Fruit fly (Drosophila melanogaster) whole organism, embryonic: Measurements from ENCODE around the gene COX5B.
A peak's percentile ranks its signal among the peaks of the same experiment; 100 is the strongest.

ENCODE experiments used
- ATbp ChIP-seq: fragments of 200-800 bp; sonication (Bioruptor generic); optimal IDR thresholded peaks from 2 replicates; lab custom pipeline; 2017; ENCODE audit warnings: missing biosample characterization, mild to moderate bottlenecking, missing genetic modification characterization, missing genetic modification reagents
- CG10543 ChIP-seq: fragments of 200-800 bp; sonication (Bioruptor generic); optimal IDR thresholded peaks from 3 replicates; lab custom pipeline; 2017; ENCODE audit warnings: missing biosample characterization, mild to moderate bottlenecking, missing genetic modification characterization, moderate library complexity
- CG10565 ChIP-seq: fragments of 200-800 bp; sonication (Bioruptor generic); optimal IDR thresholded peaks from 3 replicates; lab custom pipeline; 2016; ENCODE audit warnings: missing biosample characterization, mild to moderate bottlenecking, missing genetic modification characterization
- CG11723 ChIP-seq: fragments of 200-800 bp; sonication (Bioruptor generic); optimal IDR thresholded peaks from 2 replicates; lab custom pipeline; 2017; ENCODE audit warnings: missing biosample characterization, mild to moderate bottlenecking, missing genetic modification characterization
- CG12071 ChIP-seq: fragments of 200-800 bp; sonication (Bioruptor generic); optimal IDR thresholded peaks from 3 replicates; lab custom pipeline; 2018; ENCODE audit warnings: missing biosample characterization, mild to moderate bottlenecking, missing genetic modification characterization
- CG12744 ChIP-seq: fragments of 200-800 bp; sonication (Bioruptor generic); optimal IDR thresholded peaks from 2 replicates; lab custom pipeline; 2016; ENCODE audit warnings: missing biosample characterization, missing genetic modification characterization
- CG15011 ChIP-seq: fragments of 200-800 bp; sonication (Bioruptor generic); optimal IDR thresholded peaks from 3 replicates; lab custom pipeline; 2018; ENCODE audit warnings: missing biosample characterization, mild to moderate bottlenecking, missing genetic modification characterization
- CG17359 ChIP-seq: fragments of 200-800 bp; sonication (Bioruptor generic); optimal IDR thresholded peaks from 3 replicates; lab custom pipeline; 2018; ENCODE audit warnings: missing biosample characterization, mild to moderate bottlenecking, missing genetic modification characterization, moderate library complexity
- CG18599 ChIP-seq: fragments of 200-800 bp; sonication (Bioruptor generic); optimal IDR thresholded peaks from 3 replicates; lab custom pipeline; 2017; ENCODE audit warnings: missing biosample characterization, missing genetic modification characterization, mild to moderate bottlenecking, moderate library complexity, missing genetic modification reagents
- CG2129 ChIP-seq: fragments of 200-800 bp; sonication (Bioruptor generic); IDR thresholded peaks from 2 replicates; pipeline ENCODE4 v1.3.6; 2022; ENCODE audit warnings: missing biosample characterization, missing genetic modification characterization; ENCODE audit not compliant: partially characterized antibody
- CG30403 ChIP-seq: fragments of 200-800 bp; sonication (Bioruptor generic); optimal IDR thresholded peaks from 3 replicates; lab custom pipeline; 2016; ENCODE audit warnings: missing biosample characterization, missing genetic modification characterization
- CG3407 ChIP-seq: fragments of 200-800 bp; sonication (Bioruptor generic); optimal IDR thresholded peaks from 2 replicates; lab custom pipeline; 2018; ENCODE audit warnings: missing biosample characterization, mild to moderate bottlenecking, missing genetic modification characterization
- CG34224 ChIP-seq: fragments of 200-800 bp; sonication (Bioruptor generic); IDR thresholded peaks from 3 replicates; pipeline ENCODE4 v1.3.6; 2022; ENCODE audit warnings: missing biosample characterization, missing genetic modification characterization; ENCODE audit not compliant: partially characterized antibody
- CG43689 ChIP-seq: fragments of 200-800 bp; sonication (Bioruptor generic); IDR thresholded peaks from 2 replicates; pipeline ENCODE4 v1.3.6; 2022; ENCODE audit warnings: missing biosample characterization, missing genetic modification characterization
- CG4707 ChIP-seq: fragments of 200-800 bp; sonication (Bioruptor generic); optimal IDR thresholded peaks from 2 replicates; lab custom pipeline; 2018; ENCODE audit warnings: missing biosample characterization, mild to moderate bottlenecking, missing genetic modification characterization, moderate library complexity
- CG4730 ChIP-seq: fragments of 200-800 bp; sonication (Bioruptor generic); IDR thresholded peaks from 2 replicates; pipeline ENCODE4 v1.3.6; 2022; ENCODE audit warnings: missing biosample characterization, missing genetic modification characterization
- CG7372 ChIP-seq: fragments of 200-800 bp; sonication (Bioruptor generic); IDR thresholded peaks from 2 replicates; pipeline ENCODE4 v1.3.6; 2022; ENCODE audit warnings: missing biosample characterization, missing genetic modification characterization
- CG7963 ChIP-seq: fragments of 200-800 bp; sonication (Bioruptor generic); IDR thresholded peaks from 3 replicates; pipeline ENCODE4 v1.3.6; 2022; ENCODE audit warnings: missing biosample characterization, missing genetic modification characterization; ENCODE audit not compliant: partially characterized antibody
- CTCF ChIP-seq: fragments of 200-800 bp; sonication (Bioruptor generic); optimal IDR thresholded peaks from 2 replicates; lab custom pipeline; 2017; ENCODE audit warnings: missing biosample characterization, mild to moderate bottlenecking, missing genetic modification characterization, moderate library complexity
- D19A ChIP-seq: fragments of 200-800 bp; optimal IDR thresholded peaks from 3 replicates; lab custom pipeline; 2019; ENCODE audit warnings: missing biosample characterization, mild to moderate bottlenecking, missing genetic modification characterization, moderate library complexity
- H15 ChIP-seq: fragments of 200-800 bp; sonication (Bioruptor generic); IDR thresholded peaks from 3 replicates; pipeline ENCODE4 v1.3.6; 2022; ENCODE audit warnings: missing biosample characterization, missing genetic modification characterization
- HLH4C ChIP-seq: fragments of 200-800 bp; sonication (Bioruptor generic); IDR thresholded peaks from 3 replicates; pipeline ENCODE4 v1.3.6; 2022; ENCODE audit warnings: missing biosample characterization, missing genetic modification characterization; ENCODE audit not compliant: partially characterized antibody
- Hey ChIP-seq: fragments of 200-800 bp; sonication (Bioruptor generic); optimal IDR thresholded peaks from 3 replicates; lab custom pipeline; 2018; ENCODE audit warnings: missing biosample characterization, mild to moderate bottlenecking, missing genetic modification characterization
- Hr39 ChIP-seq: fragments of >200 bp; optimal IDR thresholded peaks from 2 replicates; lab custom pipeline; 2017
- Hr78 ChIP-seq, 2 experiments: fragments of 200-800 bp in 1 of 2; fragments of >200 bp in 1 of 2; sonication (Bioruptor generic) in 1 of 2; optimal IDR thresholded peaks; 2 replicates each; lab custom pipeline; 2017 to 2019; ENCODE audit warnings: missing biosample characterization in 2 of 2, missing genetic modification characterization in 2 of 2, mild to moderate bottlenecking in 1 of 2, moderate library complexity in 1 of 2
- Max ChIP-seq: fragments of 200-800 bp; sonication (Bioruptor generic); optimal IDR thresholded peaks from 2 replicates; lab custom pipeline; 2016; ENCODE audit warnings: missing biosample characterization, mild to moderate bottlenecking, missing genetic modification characterization
- Poxn ChIP-seq: fragments of 200-800 bp; sonication (Bioruptor generic); IDR thresholded peaks from 2 replicates; pipeline ENCODE4 v1.3.6; 2022; ENCODE audit warnings: missing biosample characterization, missing genetic modification characterization
- Ptx1 ChIP-seq: fragments of 200-800 bp; sonication (Bioruptor generic); IDR thresholded peaks from 2 replicates; pipeline ENCODE4 v1.3.6; 2022; ENCODE audit warnings: missing biosample characterization, missing genetic modification characterization
- Six4 ChIP-seq: fragments of 200-800 bp; sonication (Bioruptor generic); optimal IDR thresholded peaks from 2 replicates; lab custom pipeline; 2016; ENCODE audit warnings: missing biosample characterization, missing genetic modification characterization
- Sox100B ChIP-seq: fragments of 200-800 bp; sonication (Bioruptor generic); optimal IDR thresholded peaks from 3 replicates; lab custom pipeline; 2018; ENCODE audit warnings: missing biosample characterization, mild to moderate bottlenecking, missing genetic modification characterization
- Ssrp ChIP-seq: fragments of 200-800 bp; sonication (Bioruptor generic); optimal IDR thresholded peaks from 2 replicates; lab custom pipeline; 2018; ENCODE audit warnings: missing biosample characterization, mild to moderate bottlenecking, missing genetic modification characterization, moderate library complexity
- Trl ChIP-seq, 3 experiments: fragments of >200 bp in 2 of 3; fragments of 200-800 bp in 1 of 3; sonication (Bioruptor generic) in 1 of 3; optimal IDR thresholded peaks; 2 replicates in 1 of 3; 3 replicates in 2 of 3; lab custom pipeline; 2016 to 2017; ENCODE audit warnings: missing biosample characterization in 1 of 3, missing genetic modification characterization in 1 of 3
- Vsx1 ChIP-seq: fragments of 200-800 bp; sonication (Bioruptor generic); optimal IDR thresholded peaks from 2 replicates; lab custom pipeline; 2017; ENCODE audit warnings: missing biosample characterization, mild to moderate bottlenecking, missing genetic modification characterization, missing genetic modification reagents
- ap ChIP-seq: fragments of 200-800 bp; sonication (Bioruptor generic); IDR thresholded peaks from 2 replicates; pipeline ENCODE4 v1.3.6; 2022; ENCODE audit warnings: missing biosample characterization, missing genetic modification characterization
- chif ChIP-seq, 2 experiments: fragments of 200-800 bp; sonication (Bioruptor generic); optimal IDR thresholded peaks; 3 replicates each; lab custom pipeline; 2016; ENCODE audit warnings: missing biosample characterization in 2 of 2, missing genetic modification characterization in 2 of 2
- croc ChIP-seq: fragments of 200-800 bp; sonication (Bioruptor generic); conservative IDR thresholded peaks from 3 replicates; pipeline ENCODE4 v1.3.6; 2022; ENCODE audit warnings: missing biosample characterization, missing genetic modification characterization
- dimm ChIP-seq: fragments of 200-800 bp; sonication (Bioruptor generic); IDR thresholded peaks from 2 replicates; pipeline ENCODE4 v1.3.6; 2022; ENCODE audit warnings: missing biosample characterization, missing genetic modification characterization
- esg ChIP-seq: fragments of 200-800 bp; sonication (Bioruptor generic); conservative IDR thresholded peaks from 2 replicates; pipeline ENCODE4 v1.3.6; 2022; ENCODE audit warnings: missing biosample characterization, missing genetic modification characterization
- ftz-f1 ChIP-seq: fragments of 200-800 bp; sonication (Bioruptor generic); optimal IDR thresholded peaks from 2 replicates; lab custom pipeline; 2016; ENCODE audit warnings: missing biosample characterization, missing genetic modification characterization
- gce ChIP-seq: fragments of 200-800 bp; sonication (Bioruptor generic); IDR thresholded peaks from 3 replicates; pipeline ENCODE4 v1.3.6; 2022; ENCODE audit warnings: missing biosample characterization, missing genetic modification characterization
- gcm ChIP-seq: fragments of 200-800 bp; sonication (Bioruptor generic); optimal IDR thresholded peaks from 2 replicates; lab custom pipeline; 2019; ENCODE audit warnings: missing biosample characterization, mild to moderate bottlenecking, missing genetic modification characterization, moderate library complexity
- lola ChIP-seq, 3 experiments: fragments of >200 bp in 2 of 3; fragments of 200-800 bp in 1 of 3; sonication (Bioruptor generic) in 1 of 3; optimal IDR thresholded peaks; 2 replicates each; lab custom pipeline; 2017 to 2019; ENCODE audit warnings: missing biosample characterization in 3 of 3, missing genetic modification characterization in 3 of 3, mild to moderate bottlenecking in 1 of 3, moderate library complexity in 1 of 3
- pita ChIP-seq: fragments of 200-800 bp; sonication (Bioruptor generic); optimal IDR thresholded peaks from 2 replicates; lab custom pipeline; 2017; ENCODE audit warnings: missing biosample characterization, mild to moderate bottlenecking, missing genetic modification characterization
- ro ChIP-seq: fragments of 200-800 bp; sonication (Bioruptor generic); IDR thresholded peaks from 2 replicates; pipeline ENCODE4 v1.3.6; 2022; ENCODE audit warnings: missing biosample characterization, missing genetic modification characterization
- sim ChIP-seq: fragments of 200-800 bp; sonication (Bioruptor generic); IDR thresholded peaks from 2 replicates; pipeline ENCODE4 v1.3.6; 2022; ENCODE audit warnings: missing biosample characterization, missing genetic modification characterization
- sug ChIP-seq: fragments of 200-800 bp; optimal IDR thresholded peaks from 2 replicates; lab custom pipeline; 2019; ENCODE audit warnings: missing biosample characterization, mild to moderate bottlenecking, missing genetic modification characterization, moderate library complexity
- tap ChIP-seq: fragments of 200-800 bp; optimal IDR thresholded peaks from 3 replicates; lab custom pipeline; 2019; ENCODE audit warnings: missing biosample characterization, mild to moderate bottlenecking, missing genetic modification characterization, moderate library complexity
- zfh2 ChIP-seq: fragments of 200-800 bp; sonication (Bioruptor generic); optimal IDR thresholded peaks from 2 replicates; lab custom pipeline; 2016; ENCODE audit warnings: missing biosample characterization, missing genetic modification characterization

The COX5B gene

dm6 chr2L:6561463-6562357, 4.1 kb downstream of the COX5B start, which contains the start of the genes Trmt6 and Ent2 (continued):
- TF ChIP-seq lola (GFP tag; optimal IDR thresholded peaks at IDR 0.05; lab: Kevin White, UChicago): peak in 1 of 3 experiments; percentile 87
- TF ChIP-seq CG12071 (GFP tag; lab: Kevin White, UChicago): peak; percentile 96
- peak; percentile 75 for TF ChIP-seq gcm (GFP tag; lab: Kevin White, UChicago)
- TF ChIP-seq tap: peak; percentile 89
- TF ChIP-seq CG43689 (GFP tag; lab: Robert Waterston, UW): peak; percentile 89
- peak; percentile 84 for TF ChIP-seq Vsx1 (GFP tag; lab: Kevin White, UChicago)
- TF ChIP-seq dimm (GFP tag; lab: Robert Waterston, UW): peak; percentile 91
- peak; percentile 95 for TF ChIP-seq CG10543 (GFP tag; lab: Kevin White, UChicago)
- TF ChIP-seq CG4707 (GFP tag; lab: Kevin White, UChicago): peak; percentile 73
- TF ChIP-seq CG2129 (GFP tag; lab: Robert Waterston, UW): no peak
- peak; percentile 91 for TF ChIP-seq sim (GFP tag; lab: Robert Waterston, UW)
- no peak for TF ChIP-seq HLH4C (GFP tag; lab: Robert Waterston, UW)
- TF ChIP-seq CG15011 (GFP tag; lab: Kevin White, UChicago): peak; percentile 91
- TF ChIP-seq CG17359 (tag; lab: Kevin White, UChicago): peak; percentile 94
- no peak for TF ChIP-seq CG7963 (GFP tag; lab: Robert Waterston, UW)
- peak; percentile 94 for TF ChIP-seq Poxn
- peak; percentile 97 for TF ChIP-seq zfh2 (GFP tag; lab: Kevin White, UChicago)
- peak; percentile 92 for TF ChIP-seq croc (GFP tag; lab: Robert Waterston, UW)
- peak; percentile 90 for TF ChIP-seq ATbp (GFP tag; lab: Kevin White, UChicago)
- TF ChIP-seq Hr39: no peak
- peak; percentile 35 for TF ChIP-seq CTCF (GFP tag; lab: Kevin White, UChicago)
- TF ChIP-seq gce: peak; percentile 97
- peak; percentile 91 for TF ChIP-seq sug
- peak; percentile 93 for TF ChIP-seq Ssrp (tag; lab: Kevin White, UChicago)
- TF ChIP-seq Hr78 (GFP tag; optimal IDR thresholded peaks at IDR 0.05; lab: Kevin White, UChicago): peak in 1 of 2 experiments; percentile 80
- TF ChIP-seq CG34224 (GFP tag; lab: Robert Waterston, UW): no peak
- TF ChIP-seq CG3407: peak; percentile 66
- peak; percentile 79 for TF ChIP-seq CG10565 (GFP tag; lab: Kevin White, UChicago)
- peak; percentile 87 for TF ChIP-seq Sox100B (GFP tag; lab: Kevin White, UChicago)
- peak; percentile 83 for TF ChIP-seq D19A
- TF ChIP-seq ap (GFP tag; lab: Robert Waterston, UW): peak; percentile 96
- peak; percentile 95 for TF ChIP-seq CG30403 (GFP tag; lab: Kevin White, UChicago)
- TF ChIP-seq chif (GFP tag; optimal IDR thresholded peaks at IDR 0.05; lab: Kevin White, UChicago): peak; percentile 91 to 96
- TF ChIP-seq Hey (tag; lab: Kevin White, UChicago): peak; percentile 77
- no peak for TF ChIP-seq Trl (optimal IDR thresholded peaks at IDR 0.05; lab: Kevin White, UChicago)
- peak; percentile 98 for TF ChIP-seq Trl (GFP tag; optimal IDR thresholded peaks at IDR 0.05; lab: Kevin White, UChicago)
- TF ChIP-seq CG7372 (GFP tag; lab: Robert Waterston, UW): peak; percentile 96
- peak; percentile 90 for TF ChIP-seq Max (GFP tag; lab: Kevin White, UChicago)
- peak; percentile 97 for TF ChIP-seq H15 (GFP tag; lab: Robert Waterston, UW)
- peak; percentile 91 for TF ChIP-seq CG12744 (GFP tag; lab: Kevin White, UChicago)
- peak; percentile 95 for TF ChIP-seq CG18599 (GFP tag; lab: Kevin White, UChicago)
- peak; percentile 62 for TF ChIP-seq ftz-f1
- peak; percentile 90 for TF ChIP-seq ro (GFP tag; lab: Robert Waterston, UW)
- peak; percentile 97 for TF ChIP-seq CG4730 (GFP tag; lab: Robert Waterston, UW)
- peak; percentile 91 for TF ChIP-seq Six4 (GFP tag; lab: Kevin White, UChicago)
- TF ChIP-seq Ptx1 (GFP tag; lab: Robert Waterston, UW): peak; percentile 99
- TF ChIP-seq esg (GFP tag; lab: Robert Waterston, UW): peak; percentile 96
- TF ChIP-seq CG11723 (GFP tag; lab: Kevin White, UChicago): peak; percentile 90
- no peak for TF ChIP-seq pita (GFP tag; lab: Kevin White, UChicago)
